Worm (Caenorhabditis elegans): Measurements from ENCODE around the gene C27F2.6.

The C27F2.6 gene

ce11 chrIII:5018116-5018689, 37.9 kb upstream of the C27F2.6 start, which contains the start of gene wip-1 (continued):
- TF ChIP-seq nhr-27 (tag; optimal IDR thresholded peaks at IDR 0.05) (peak; percentile 72), let-526 (GFP tag; IDR thresholded peaks at IDR 0.05) (peak; percentile 91), lsl-1 (GFP tag; optimal IDR thresholded peaks at IDR 0.05) (peak; percentile 93), hsf-1 (GFP tag; IDR thresholded peaks at IDR 0.05) (peak; percentile 90), B0035.1 (tag; optimal IDR thresholded peaks at IDR 0.05) (peak; percentile 89), snpc-1.1 (tag; optimal IDR thresholded peaks at IDR 0.05; ENCODE audit: insufficient read depth) (peak; percentile 81), aptf-3 (GFP tag; IDR thresholded peaks at IDR 0.05) (0 out of 2 replicates have a peak, but pooled peaks have one; percentile 24), chd-7 (tag; optimal IDR thresholded peaks at IDR 0.05) (peak; percentile 89), attf-6 (GFP tag; IDR thresholded peaks at IDR 0.05) (peak; percentile 83), K12H6.12 (tag; optimal IDR thresholded peaks at IDR 0.05) (peak; percentile 97), unc-130 (GFP tag; optimal IDR thresholded peaks at IDR 0.05) (peak; percentile 96), ztf-28 (GFP tag; IDR thresholded peaks at IDR 0.05) (peak; percentile 92), ceh-58 (GFP tag; IDR thresholded peaks at IDR 0.05) (no peak), nhr-120 (GFP tag; IDR thresholded peaks at IDR 0.05) (no peak), Y67H2A.10 (GFP tag; conservative IDR thresholded peaks at IDR 0.05) (peak; percentile 89), rpc-1 (optimal IDR thresholded peaks at IDR 0.05) (peak; percentile 3), rpc-1 (tag; optimal IDR thresholded peaks at IDR 0.05) (peak; percentile 6), hmg-20 (GFP tag; IDR thresholded peaks at IDR 0.05) (peak; percentile 88), athp-1 (tag; optimal IDR thresholded peaks at IDR 0.05) (peak; percentile 98), nhr-179 (tag; optimal IDR thresholded peaks at IDR 0.05) (no peak), nhr-80 (tag; optimal IDR thresholded peaks at IDR 0.05) (peak; percentile 99), ceh-27 (GFP tag; optimal IDR thresholded peaks at IDR 0.05) (peak; percentile 99), sdz-38 (tag; optimal IDR thresholded peaks at IDR 0.05) (no peak), ama-1 (optimal IDR thresholded peaks at IDR 0.05) (no peak), ama-1 (GFP tag; optimal IDR thresholded peaks at IDR 0.05) (peak; percentile 27 to 80), T07F8.4 (tag; optimal IDR thresholded peaks at IDR 0.05) (peak; percentile 88), B0336.3 (GFP tag; IDR thresholded peaks at IDR 0.05) (peak; percentile 99), let-607 (tag; optimal IDR thresholded peaks at IDR 0.05) (peak; percentile 85 to 94), dpff-1 (tag; optimal IDR thresholded peaks at IDR 0.05) (no peak), him-1 (tag; optimal IDR thresholded peaks at IDR 0.05) (peak; percentile 84), lin-40 (tag; optimal IDR thresholded peaks at IDR 0.05) (peak; percentile 98), nfya-2 (GFP tag; IDR thresholded peaks at IDR 0.05) (no peak), hlh-12 (tag; optimal IDR thresholded peaks at IDR 0.05) (no peak), egl-18 (GFP tag; IDR thresholded peaks at IDR 0.05) (peak; percentile 86), F23B12.7 (tag; optimal IDR thresholded peaks at IDR 0.05; ENCODE audit: insufficient read depth) (peak; percentile 98), mel-28 (tag; optimal IDR thresholded peaks at IDR 0.05; ENCODE audit: borderline replicate concordance) (peak; percentile 43), F49E8.2 (tag; optimal IDR thresholded peaks at IDR 0.05; ENCODE audit: insufficient read depth) (peak; percentile 95), bed-1 (GFP tag; IDR thresholded peaks at IDR 0.05) (0 out of 2 replicates have a peak, but pooled peaks have one; percentile 81), madf-10 (tag; optimal IDR thresholded peaks at IDR 0.05) (peak; percentile 93), ceh-79 (tag; optimal IDR thresholded peaks at IDR 0.05) (peak; percentile 70), K11D2.4 (GFP tag; IDR thresholded peaks at IDR 0.05) (peak; percentile 94), somi-1 (GFP tag; optimal IDR thresholded peaks at IDR 0.05) (peak; percentile 94), attf-3 (GFP tag; conservative IDR thresholded peaks at IDR 0.05) (peak; percentile 82), lin-35 (GFP tag; optimal IDR thresholded peaks at IDR 0.05) (peak; percentile 58 to 97 (median 82)), Y95B8A.8 (GFP tag; IDR thresholded peaks at IDR 0.05) (peak; percentile 98), tbx-9 (tag; optimal IDR thresholded peaks at IDR 0.05; ENCODE audit: borderline replicate concordance) (no peak), T26A5.8 (tag; optimal IDR thresholded peaks at IDR 0.05) (no peak), ZK185.1 (tag; optimal IDR thresholded peaks at IDR 0.05; ENCODE audit: poor library complexity, severe bottlenecking) (peak; percentile 96)

Data from whole organism, young adult.